Worm (Caenorhabditis elegans): ENCODE measurements around the gene srh-149.
"Not testable (repeated sequence)": the region's sequence is repeated elsewhere in the genome, so short reads cannot be mapped to it uniquely, and the experiment has no call there.

Gene srh-149

DNA sequence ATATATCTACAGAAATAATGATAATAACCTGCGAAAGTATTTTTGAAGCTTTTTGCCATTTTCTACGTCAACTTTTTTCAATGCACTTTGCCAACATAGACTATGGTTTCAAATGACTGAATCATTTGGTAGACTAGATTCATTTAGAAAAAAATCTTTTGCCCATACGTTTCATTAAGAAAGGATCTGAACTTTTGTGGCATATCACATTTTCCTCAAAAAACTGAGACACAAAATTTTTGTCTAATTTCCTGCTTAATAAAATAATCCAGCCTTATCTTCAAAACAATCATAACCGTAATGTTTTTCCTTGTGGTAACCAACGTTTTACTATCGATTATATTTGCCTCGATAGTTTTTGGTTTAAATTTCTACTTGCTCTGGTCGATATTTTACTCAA is 14.9 kb downstream of the srh-149 start, which contains the start of gene srbc-51:
Gene srbc-51 (plus strand): TSS at position 301 of the 400 bp plus-strand sequence.
- TF ChIP-seq ama-1 (optimal IDR thresholded peaks at IDR 0.05) (no peak), F13C5.2 (tag; optimal IDR thresholded peaks at IDR 0.05) (no peak), hmg-4 (GFP tag; optimal IDR thresholded peaks at IDR 0.05) (no peak), ets-7 (tag; optimal IDR thresholded peaks at IDR 0.05) (no peak), aly-1 (tag; optimal IDR thresholded peaks at IDR 0.05) (no peak), ceh-36 (tag; optimal IDR thresholded peaks at IDR 0.05) (no peak), tra-4 (tag; optimal IDR thresholded peaks at IDR 0.05) (no peak), sea-1 (GFP tag; conservative IDR thresholded peaks at IDR 0.05) (no peak), tbx-11 (GFP tag; IDR thresholded peaks at IDR 0.05) (no peak), tbx-37 (GFP tag; conservative IDR thresholded peaks at IDR 0.05) (no peak), flt-1 (GFP tag; IDR thresholded peaks at IDR 0.05) (no peak), scrt-1 (GFP tag; IDR thresholded peaks at IDR 0.05) (no peak), pes-1 (GFP tag; IDR thresholded peaks at IDR 0.05) (no peak), hnd-1 (tag; optimal IDR thresholded peaks at IDR 0.05) (no peak)

DNA sequence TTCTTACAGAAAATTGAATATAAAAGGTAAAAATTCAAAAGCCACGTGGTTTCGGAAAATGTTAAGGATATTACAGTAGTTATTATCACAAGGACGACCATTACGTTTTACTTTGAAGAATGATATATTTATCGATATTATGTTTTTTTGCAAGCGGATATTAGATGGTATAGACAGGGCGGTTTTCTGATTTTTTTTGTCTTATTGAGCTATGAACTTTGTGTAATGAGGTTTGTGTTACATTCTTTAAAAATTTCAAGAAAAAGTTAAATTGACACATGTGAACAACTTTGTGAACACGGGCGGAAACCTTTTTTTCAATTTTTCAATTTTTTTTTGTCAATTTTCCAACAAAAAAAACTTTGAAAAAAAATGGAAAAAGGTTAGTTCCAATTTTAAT is 16.1 kb downstream of the srh-149 start, which contains the start of gene srbc-50:
Gene srbc-50 (minus strand): TSS at position 101 of the 400 bp plus-strand sequence.
- TF ChIP-seq tbx-11 (GFP tag; IDR thresholded peaks at IDR 0.05) = no peak
- TF ChIP-seq ama-1 (optimal IDR thresholded peaks at IDR 0.05) = no peak
- no peak for TF ChIP-seq F13C5.2 (tag; optimal IDR thresholded peaks at IDR 0.05)
- no peak for TF ChIP-seq flt-1 (GFP tag; IDR thresholded peaks at IDR 0.05)

DNA sequence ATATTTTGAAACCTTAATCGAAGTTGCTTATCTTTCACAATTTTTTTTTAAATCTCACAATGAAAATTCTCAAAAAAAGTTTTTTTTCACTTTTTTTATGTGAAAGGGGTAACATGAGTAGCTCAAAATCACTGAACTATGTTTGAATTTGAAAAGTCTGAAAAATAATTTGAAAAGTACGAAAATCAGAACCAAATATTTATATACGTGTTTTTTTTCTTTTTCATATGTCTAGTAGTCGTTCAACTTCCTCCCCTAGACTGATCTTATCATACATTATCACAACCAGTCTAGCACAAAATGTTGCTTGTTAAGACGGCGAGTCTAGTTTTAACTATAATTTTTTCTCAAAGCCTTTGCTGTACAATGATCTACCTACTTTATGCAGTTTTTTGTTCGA is 19.6 kb downstream of the srh-149 start, which contains the start of gene srbc-49:
Gene srbc-49 (plus strand): TSS at position 301 of the 400 bp plus-strand sequence.
- TF ChIP-seq ceh-36 (tag; optimal IDR thresholded peaks at IDR 0.05) (no peak), hmg-4 (GFP tag; optimal IDR thresholded peaks at IDR 0.05) (no peak), flt-1 (GFP tag; IDR thresholded peaks at IDR 0.05) (no peak), ceh-13 (GFP tag; optimal IDR thresholded peaks at IDR 0.05) (no peak), aly-1 (tag; optimal IDR thresholded peaks at IDR 0.05) (no peak), scrt-1 (GFP tag; IDR thresholded peaks at IDR 0.05) (no peak), F13C5.2 (tag; optimal IDR thresholded peaks at IDR 0.05) (no peak), ama-1 (optimal IDR thresholded peaks at IDR 0.05) (no peak), tra-4 (tag; optimal IDR thresholded peaks at IDR 0.05) (no peak), ets-7 (tag; optimal IDR thresholded peaks at IDR 0.05) (no peak), hmbx-1 (tag; optimal IDR thresholded peaks at IDR 0.05) (no peak), B0310.2 (tag; optimal IDR thresholded peaks at IDR 0.05) (no peak), tbx-11 (GFP tag; IDR thresholded peaks at IDR 0.05) (no peak), hnd-1 (tag; optimal IDR thresholded peaks at IDR 0.05) (no peak)

DNA sequence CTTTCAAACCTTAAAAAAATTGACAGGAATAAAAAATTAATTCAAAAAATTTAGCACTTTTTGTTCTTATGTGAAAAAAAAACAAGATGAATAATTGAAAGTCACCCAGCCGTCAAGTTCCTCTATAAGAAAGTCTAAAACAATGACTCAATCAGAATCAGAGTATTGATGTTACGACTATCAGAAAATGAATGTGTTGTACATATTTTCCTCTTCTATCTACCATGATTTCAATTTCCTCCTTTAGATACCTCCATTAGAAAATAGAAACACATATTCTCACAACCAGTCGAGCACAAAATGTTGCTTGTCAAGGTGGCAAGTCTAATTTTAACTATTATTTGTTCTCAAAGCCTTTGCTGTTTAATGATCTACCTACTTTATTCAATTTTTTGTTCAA is 21.0 kb downstream of the srh-149 start, which contains the start of gene srbc-48:
Gene srbc-48 (plus strand): TSS at position 301 of the 400 bp plus-strand sequence.
- TF ChIP-seq flt-1 (GFP tag; IDR thresholded peaks at IDR 0.05) = no peak
- TF ChIP-seq tra-4 (tag; optimal IDR thresholded peaks at IDR 0.05) = no peak
- TF ChIP-seq ets-7 (tag; optimal IDR thresholded peaks at IDR 0.05) = no peak
- no peak for TF ChIP-seq aly-1 (tag; optimal IDR thresholded peaks at IDR 0.05)
- no peak for TF ChIP-seq pes-1 (GFP tag; IDR thresholded peaks at IDR 0.05)
- TF ChIP-seq hmg-4 (GFP tag; optimal IDR thresholded peaks at IDR 0.05) = no peak
- no peak for TF ChIP-seq scrt-1 (GFP tag; IDR thresholded peaks at IDR 0.05)
- no peak for TF ChIP-seq tbx-37 (GFP tag; conservative IDR thresholded peaks at IDR 0.05)
- TF ChIP-seq hmbx-1 (tag; optimal IDR thresholded peaks at IDR 0.05) = no peak
- TF ChIP-seq tbx-11 (GFP tag; IDR thresholded peaks at IDR 0.05) = no peak
- no peak for TF ChIP-seq ceh-36 (tag; optimal IDR thresholded peaks at IDR 0.05)
- TF ChIP-seq ceh-13 (GFP tag; optimal IDR thresholded peaks at IDR 0.05) = no peak
- no peak for TF ChIP-seq ama-1 (optimal IDR thresholded peaks at IDR 0.05)
- no peak for TF ChIP-seq hnd-1 (tag; optimal IDR thresholded peaks at IDR 0.05)
- TF ChIP-seq sea-1 (GFP tag; conservative IDR thresholded peaks at IDR 0.05) = no peak
- no peak for TF ChIP-seq F13C5.2 (tag; optimal IDR thresholded peaks at IDR 0.05)
- TF ChIP-seq B0310.2 (tag; optimal IDR thresholded peaks at IDR 0.05) = no peak

DNA sequence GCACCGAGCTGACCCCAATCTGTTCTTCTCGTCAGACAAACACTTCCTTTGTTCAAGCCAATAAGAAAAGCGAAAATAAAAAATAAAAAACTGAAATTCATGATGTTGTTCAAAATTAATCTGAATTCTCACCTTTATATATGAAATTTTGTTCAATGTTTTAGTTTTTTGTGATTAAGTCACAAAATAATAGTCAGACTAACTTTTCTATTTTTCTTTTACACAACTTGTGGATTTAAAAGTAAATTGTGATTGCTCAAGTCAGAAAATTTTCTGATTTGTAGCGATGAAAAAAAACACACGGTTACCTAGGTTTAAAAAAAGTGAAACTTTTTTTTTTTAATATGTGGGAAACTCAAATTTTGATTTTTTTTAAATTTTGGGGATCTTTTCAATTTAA is 23.2 kb downstream of the srh-149 start, which contains the start of gene abf-3:
Gene abf-3 (minus strand): TSS at position 101 of the 400 bp plus-strand sequence.
- TF ChIP-seq ceh-36 (tag; optimal IDR thresholded peaks at IDR 0.05) (no peak), hmbx-1 (tag; optimal IDR thresholded peaks at IDR 0.05) (no peak), sea-1 (GFP tag; conservative IDR thresholded peaks at IDR 0.05) (no peak), B0310.2 (tag; optimal IDR thresholded peaks at IDR 0.05) (no peak), scrt-1 (GFP tag; IDR thresholded peaks at IDR 0.05) (no peak)

DNA sequence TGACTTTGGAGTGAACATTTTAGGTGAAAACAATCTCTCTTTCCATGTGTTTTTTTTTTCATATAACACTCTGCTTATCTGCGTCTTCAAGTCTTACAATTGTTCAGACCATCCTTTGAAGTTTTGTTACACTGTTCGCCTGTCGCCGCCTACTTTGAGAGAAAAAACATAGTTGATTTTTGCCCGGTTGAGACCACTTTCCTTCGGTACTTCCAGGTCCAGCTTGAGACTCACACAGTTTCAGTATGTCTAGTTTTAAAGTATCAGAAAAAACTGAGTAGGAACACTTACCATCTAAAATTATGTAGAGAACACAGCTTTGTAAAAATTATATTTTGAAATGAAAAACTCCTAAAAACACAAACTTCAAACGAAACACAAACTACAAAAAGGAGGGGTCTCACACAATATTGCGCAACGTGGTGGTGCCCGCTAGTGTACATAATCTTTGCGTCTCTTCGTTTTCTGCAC is 25.0 kb downstream of the srh-149 start, which contains the start of the genes fbxa-69 and F54B8.4:
Gene fbxa-69 (minus strand): TSS at position 10 of the 471 bp plus-strand sequence.
Gene F54B8.4 (plus strand): TSS at position 421 of the 471 bp plus-strand sequence.
- TF ChIP-seq hmg-4 (GFP tag; optimal IDR thresholded peaks at IDR 0.05) (no peak), sea-1 (GFP tag; conservative IDR thresholded peaks at IDR 0.05) (no peak)

DNA sequence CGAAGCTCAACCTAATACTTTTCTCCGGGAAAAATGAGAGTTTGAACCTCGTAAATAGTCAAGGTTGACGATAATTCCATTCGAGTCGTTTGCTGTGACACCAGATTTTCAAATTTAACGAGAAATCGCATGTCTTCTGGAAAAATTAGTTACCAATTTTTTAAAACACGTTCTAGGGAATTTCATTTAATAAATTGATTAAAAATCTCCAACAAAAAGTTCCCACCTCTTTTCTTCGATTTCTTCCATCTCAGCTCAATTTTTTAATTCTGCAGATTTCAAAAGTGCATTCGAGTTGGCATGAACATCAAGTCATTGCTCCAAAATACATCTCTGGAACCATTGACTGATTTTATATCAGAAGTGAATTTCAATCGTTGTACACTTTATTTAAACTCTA is 29.0 kb downstream of the srh-149 start, which contains the start of gene nhr-282:
Gene nhr-282 (plus strand): TSS at position 301 of the 400 bp plus-strand sequence.
- not testable (repeated sequence) for TF ChIP-seq hnd-1 (tag; optimal IDR thresholded peaks at IDR 0.05); ets-7 (tag; optimal IDR thresholded peaks at IDR 0.05); sea-1 (GFP tag; conservative IDR thresholded peaks at IDR 0.05)

- TF ChIP-seq hmbx-1 (tag; optimal IDR thresholded peaks at IDR 0.05) = no peak
- TF ChIP-seq pes-1 (GFP tag; IDR thresholded peaks at IDR 0.05) = no peak
- no peak for TF ChIP-seq ceh-13 (GFP tag; optimal IDR thresholded peaks at IDR 0.05)
- TF ChIP-seq B0310.2 (tag; optimal IDR thresholded peaks at IDR 0.05) = no peak
- TF ChIP-seq sea-1 (GFP tag; conservative IDR thresholded peaks at IDR 0.05) = no peak
- no peak for TF ChIP-seq flt-1 (GFP tag; IDR thresholded peaks at IDR 0.05)
- TF ChIP-seq ceh-36 (tag; optimal IDR thresholded peaks at IDR 0.05) = no peak
- TF ChIP-seq ama-1 (optimal IDR thresholded peaks at IDR 0.05) = no peak
- no peak for TF ChIP-seq aly-1 (tag; optimal IDR thresholded peaks at IDR 0.05)
- TF ChIP-seq tbx-37 (GFP tag; conservative IDR thresholded peaks at IDR 0.05) = no peak
- no peak for TF ChIP-seq hmg-4 (GFP tag; optimal IDR thresholded peaks at IDR 0.05)
- TF ChIP-seq tra-4 (tag; optimal IDR thresholded peaks at IDR 0.05) = no peak
- TF ChIP-seq scrt-1 (GFP tag; IDR thresholded peaks at IDR 0.05) = no peak
- TF ChIP-seq F13C5.2 (tag; optimal IDR thresholded peaks at IDR 0.05) = no peak
- TF ChIP-seq tbx-11 (GFP tag; IDR thresholded peaks at IDR 0.05) = no peak
- TF ChIP-seq hnd-1 (tag; optimal IDR thresholded peaks at IDR 0.05) = no peak
Measured at ce11 chrV:15810446-15810845, 30.5 kb downstream of the srh-149 start, which contains the start of gene F54B8.1. TSS of gene F54B8.1 (plus strand) at chrV:15810746.

Measured in whole organism, early embryonic.